Fruit fly (Drosophila melanogaster) whole organism, wandering third instar larva: ENCODE data around the gene bun.

Source experiments
- Abd-B ChIP-seq: fragments of >200 bp; optimal IDR thresholded peaks from 2 replicates; lab custom pipeline; 2017; ENCODE audit warnings: missing biosample characterization, missing genetic modification characterization
- CG32264 ChIP-seq: fragments of 200-800 bp; sonication (Bioruptor generic); optimal IDR thresholded peaks from 2 replicates; lab custom pipeline; 2016; ENCODE audit warnings: missing biosample characterization, missing genetic modification characterization
- Dfd ChIP-seq: fragments of >200 bp; optimal IDR thresholded peaks from 2 replicates; lab custom pipeline; 2017; ENCODE audit warnings: missing biosample characterization, missing genetic modification characterization
- Dif ChIP-seq: fragments of 200-275, 200-300 bp; sonication (Bioruptor generic); optimal IDR thresholded peaks from 2 replicates; lab custom pipeline; 2018; ENCODE audit warnings: missing biosample characterization, missing genetic modification characterization; ENCODE audit not compliant: partially characterized antibody
- GATAd ChIP-seq: sonication (Bioruptor generic); optimal IDR thresholded peaks from 2 replicates; lab custom pipeline; 2016; ENCODE audit warnings: missing biosample characterization, missing genetic modification characterization
- HLH106 ChIP-seq: fragments of 200-800 bp; optimal IDR thresholded peaks from 3 replicates; lab custom pipeline; 2019; ENCODE audit warnings: missing biosample characterization, mild to moderate bottlenecking, missing genetic modification characterization, moderate library complexity
- Hr78 ChIP-seq: fragments of >200 bp; optimal IDR thresholded peaks from 2 replicates; lab custom pipeline; 2017; ENCODE audit warnings: missing biosample characterization, missing genetic modification characterization
- Hr83 ChIP-seq: fragments of 200-300 bp; sonication (Bioruptor generic); optimal IDR thresholded peaks from 2 replicates; lab custom pipeline; 2016; ENCODE audit warnings: missing biosample characterization, mild to moderate bottlenecking, missing genetic modification characterization, moderate library complexity; ENCODE audit not compliant: poor library complexity, severe bottlenecking
- Jra ChIP-seq: sonication (Bioruptor generic); optimal IDR thresholded peaks from 2 replicates; lab custom pipeline; 2016; ENCODE audit warnings: missing biosample characterization, missing genetic modification characterization
- Mio ChIP-seq: sonication (Bioruptor generic); optimal IDR thresholded peaks from 2 replicates; lab custom pipeline; 2016; ENCODE audit warnings: missing biosample characterization, missing genetic modification characterization
- Myc ChIP-seq: fragments of >200 bp; optimal IDR thresholded peaks from 2 replicates; lab custom pipeline; 2017
- Rel ChIP-seq, 2 experiments: fragments of 200-800 bp; sonication (Bioruptor generic) in 1 of 2; optimal IDR thresholded peaks; 2 replicates in 1 of 2; 3 replicates in 1 of 2; lab custom pipeline; 2016 to 2019; ENCODE audit warnings: mild to moderate bottlenecking in 2 of 2, missing biosample characterization in 2 of 2, missing genetic modification characterization in 2 of 2, moderate library complexity in 1 of 2
- Sp1 ChIP-seq: fragments of 200-800 bp; sonication (Bioruptor generic); optimal IDR thresholded peaks from 3 replicates; lab custom pipeline; 2019; ENCODE audit warnings: missing biosample characterization, mild to moderate bottlenecking, missing genetic modification characterization, moderate library complexity
- Vsx2 ChIP-seq: fragments of 200-300, 225-300 bp; sonication (Bioruptor generic); optimal IDR thresholded peaks from 2 replicates; lab custom pipeline; 2018; ENCODE audit warnings: missing biosample characterization, missing genetic modification characterization; ENCODE audit not compliant: partially characterized antibody
- brk ChIP-seq: fragments of 200-800 bp; sonication (Bioruptor generic); optimal IDR thresholded peaks from 2 replicates; lab custom pipeline; 2016; ENCODE audit warnings: missing biosample characterization, mild to moderate bottlenecking, missing genetic modification characterization
- dl ChIP-seq, 2 experiments: fragments of 175-275, 200-275 bp in 1 of 2; fragments of 200-275 bp in 1 of 2; sonication (Bioruptor generic); optimal IDR thresholded peaks; lab custom pipeline; 2018; ENCODE audit warnings: mild to moderate bottlenecking in 2 of 2, missing biosample characterization in 2 of 2, missing genetic modification characterization in 2 of 2, moderate library complexity in 2 of 2; ENCODE audit not compliant: partially characterized antibody in 2 of 2, insufficient read depth in 1 of 2
- dmrt93B ChIP-seq: fragments of 200-800 bp; sonication (Bioruptor generic); optimal IDR thresholded peaks from 2 replicates; lab custom pipeline; 2018; ENCODE audit warnings: missing biosample characterization, mild to moderate bottlenecking, missing genetic modification characterization
- dsf ChIP-seq: sonication (Bioruptor generic); optimal IDR thresholded peaks from 2 replicates; lab custom pipeline; 2016; ENCODE audit warnings: missing biosample characterization, missing genetic modification characterization, borderline replicate concordance
- fru ChIP-seq: fragments of 200-800 bp; sonication (Bioruptor generic); optimal IDR thresholded peaks from 3 replicates; lab custom pipeline; 2016; ENCODE audit warnings: missing biosample characterization, mild to moderate bottlenecking, missing genetic modification characterization
- h ChIP-seq: fragments of 200-800 bp; sonication (Bioruptor generic); optimal IDR thresholded peaks from 3 replicates; lab custom pipeline; 2016; ENCODE audit warnings: missing biosample characterization, mild to moderate bottlenecking, missing genetic modification characterization
- lola ChIP-seq: fragments of >200 bp; optimal IDR thresholded peaks from 2 replicates; lab custom pipeline; 2017; ENCODE audit warnings: missing biosample characterization, missing genetic modification characterization
- pan ChIP-seq: fragments of >200 bp; optimal IDR thresholded peaks from 2 replicates; lab custom pipeline; 2017
- psq ChIP-seq: fragments of 200-800 bp; sonication (Bioruptor generic); optimal IDR thresholded peaks from 3 replicates; lab custom pipeline; 2017; ENCODE audit warnings: missing biosample characterization, mild to moderate bottlenecking, missing genetic modification characterization, moderate library complexity
- rgr ChIP-seq: fragments of 200-800 bp; sonication (Bioruptor generic); optimal IDR thresholded peaks from 3 replicates; lab custom pipeline; 2016; ENCODE audit warnings: missing biosample characterization, mild to moderate bottlenecking, missing genetic modification characterization
- sage ChIP-seq: fragments of 200-800 bp; sonication (Bioruptor generic); optimal IDR thresholded peaks from 2 replicates; lab custom pipeline; 2016; ENCODE audit warnings: missing biosample characterization, mild to moderate bottlenecking, missing genetic modification characterization
- sv ChIP-seq: fragments of 200-800 bp; sonication (Bioruptor generic); optimal IDR thresholded peaks from 3 replicates; lab custom pipeline; 2016; ENCODE audit warnings: missing biosample characterization, missing genetic modification characterization
- tai ChIP-seq: sonication (Bioruptor generic); optimal IDR thresholded peaks from 2 replicates; lab custom pipeline; 2016; ENCODE audit warnings: missing biosample characterization, missing genetic modification characterization
- usp ChIP-seq: fragments of >200 bp; optimal IDR thresholded peaks from 2 replicates; lab custom pipeline; 2017; ENCODE audit warnings: missing biosample characterization, missing genetic modification characterization
- woc ChIP-seq: sonication (Bioruptor generic); optimal IDR thresholded peaks from 2 replicates; lab custom pipeline; 2016; ENCODE audit warnings: missing biosample characterization, mild to moderate bottlenecking, missing genetic modification characterization

bun gene

DNA sequence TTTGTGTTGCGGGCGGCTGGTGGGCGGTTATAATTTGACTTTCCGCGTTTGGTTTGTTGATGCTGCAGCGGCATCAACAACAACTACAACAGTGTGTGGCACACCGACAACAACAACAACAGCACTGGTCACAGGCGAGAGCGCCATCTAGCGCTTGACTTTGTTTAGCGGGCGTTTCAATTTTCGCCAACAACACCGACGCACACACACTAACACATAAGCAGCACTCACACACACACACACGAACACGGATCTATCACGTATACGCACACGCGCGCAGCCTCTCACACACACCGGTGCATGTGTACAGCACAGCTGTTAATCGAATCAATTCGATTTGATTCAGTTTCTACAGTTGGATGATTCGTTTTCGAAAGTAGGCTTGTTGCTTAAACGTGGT is 6.2 kb downstream of the bun start:
- no peak for TF ChIP-seq tai (GFP tag; lab: Kevin White, UChicago)
- no peak for TF ChIP-seq brk (GFP tag; lab: Kevin White, UChicago)
- no peak for TF ChIP-seq dsf (GFP tag; lab: Kevin White, UChicago)

DNA sequence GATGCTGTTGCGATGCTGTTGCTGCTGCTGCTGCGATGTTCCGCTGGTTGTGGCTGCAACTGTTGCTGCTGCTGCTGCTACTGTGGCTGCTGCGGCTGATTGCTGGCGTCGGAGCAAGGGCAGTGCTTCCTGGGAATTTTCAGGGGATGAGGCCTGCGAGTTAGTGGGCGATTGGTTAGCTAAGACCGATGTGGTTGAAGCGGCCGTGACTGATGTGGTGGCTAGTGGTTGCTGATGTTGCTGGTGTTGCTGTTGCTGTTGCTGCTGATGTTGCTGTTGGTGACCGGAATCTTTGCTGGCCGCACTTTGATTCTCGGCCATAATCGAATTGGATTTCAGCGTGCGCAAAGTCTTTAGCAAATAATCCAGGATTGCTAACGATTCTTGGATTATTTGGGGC is 7.1 kb downstream of the bun start:
- peak; percentile 93 for TF ChIP-seq Dfd (GFP tag; lab: Kevin White, UChicago)
- no peak for TF ChIP-seq dmrt93B (GFP tag; lab: Kevin White, UChicago)
- TF ChIP-seq, all 38 proteins: peak for 1

- no peak for TF ChIP-seq Sp1 (GFP tag; lab: Kevin White, UChicago)
- TF ChIP-seq pan: no peak
These were observed 10.8 kb downstream of the bun start for dm6 chr2L:12535637-12536038.

dm6 chr2L:12533671-12534402 is 12.6 kb downstream of the bun start:
- TF ChIP-seq woc (GFP tag; lab: Kevin White, UChicago) (no peak), Jra (no peak), Vsx2 (no peak), Dfd (GFP tag; lab: Kevin White, UChicago) (no peak), sv (GFP tag; lab: Kevin White, UChicago) (no peak), Myc (lab: Kevin White, UChicago) (no peak), Hr83 (no peak), Mio (GFP tag; lab: Kevin White, UChicago) (no peak), Hr78 (no peak), Dif (GFP tag; lab: Kevin White, UChicago) (no peak), usp (GFP tag; lab: Kevin White, UChicago) (no peak), GATAd (no peak), lola (no peak), Sp1 (GFP tag; lab: Kevin White, UChicago) (no peak), psq (GFP tag; lab: Kevin White, UChicago) (no peak), h (GFP tag; lab: Kevin White, UChicago) (no peak), dl (GFP tag; optimal IDR thresholded peaks at IDR 0.05; lab: Kevin White, UChicago; ENCODE audit: insufficient read depth in 1 of 2, partially characterized antibody in 2 of 2) (no peak), rgr (GFP tag; lab: Kevin White, UChicago) (no peak), dmrt93B (GFP tag; lab: Kevin White, UChicago) (no peak)
- TF ChIP-seq, all 38 proteins: peak for 0

DNA sequence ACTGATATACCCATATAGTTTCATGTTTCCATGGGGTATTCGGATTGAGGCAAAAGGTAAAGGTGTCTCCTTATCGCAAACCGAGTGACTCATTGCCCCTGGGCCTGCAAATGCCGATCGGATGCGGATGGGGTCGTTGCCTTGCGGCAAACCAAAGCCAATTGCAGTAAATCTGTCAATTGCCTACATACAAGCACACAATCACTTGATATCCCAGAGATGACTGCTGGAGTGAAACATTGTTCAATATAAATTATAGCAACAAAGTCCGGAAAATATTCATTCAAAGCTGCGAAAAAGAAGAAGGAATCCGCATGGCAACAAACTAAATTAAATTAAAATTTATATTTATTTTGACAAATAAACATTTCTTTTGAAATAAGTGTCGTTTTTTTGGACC is 13.8 kb downstream of the bun start:
- TF ChIP-seq Mio (GFP tag; lab: Kevin White, UChicago) (no peak), Abd-B (GFP tag; lab: Kevin White, UChicago) (no peak), GATAd (no peak), CG32264 (GFP tag; lab: Kevin White, UChicago) (no peak), fru (GFP tag; lab: Kevin White, UChicago) (no peak), HLH106 (tag; lab: Kevin White, UChicago) (no peak), Jra (no peak), Vsx2 (no peak), Rel (GFP tag; optimal IDR thresholded peaks at IDR 0.05; lab: Kevin White, UChicago) (no peak), Rel (tag; optimal IDR thresholded peaks at IDR 0.05; lab: Kevin White, UChicago) (no peak), sv (GFP tag; lab: Kevin White, UChicago) (no peak), pan (no peak), woc (GFP tag; lab: Kevin White, UChicago) (no peak), sage (GFP tag; lab: Kevin White, UChicago) (no peak), usp (GFP tag; lab: Kevin White, UChicago) (no peak)
